ENCODE assay signal across 4 worm cellular contexts in the genomic region with DNA sequence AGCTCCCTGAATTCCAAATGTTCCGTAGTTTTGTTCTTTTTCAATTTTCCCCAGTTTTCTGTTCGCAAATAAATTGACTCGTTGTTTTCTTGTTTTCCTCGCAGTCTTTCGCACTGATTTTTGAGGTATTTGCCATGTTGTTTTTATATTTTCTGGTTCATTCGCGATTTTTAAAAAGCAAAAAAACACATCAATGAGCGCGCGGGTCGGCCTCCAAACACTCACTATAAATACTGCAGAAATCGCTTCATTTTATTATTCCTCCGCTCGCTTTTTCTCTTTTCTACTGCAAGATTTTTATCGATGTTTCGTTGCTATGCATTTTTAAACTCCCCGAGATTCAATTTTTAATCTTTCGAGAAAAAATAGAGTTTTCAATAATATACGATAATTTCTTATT.
TF ChIP-seq lines count a peak whose summit lies in the region.

No protein-coding gene starts in this region.

TF ChIP-seq in whole organism, L1 larva, 84 proteins besides CTCF, POLR2A, EP300 and RAD21:
- peak; percentile 4 for TF ChIP-seq ama-1 (optimal IDR thresholded peaks at IDR 0.05; lab: Kevin White, UChicago)
- TF ChIP-seq unc-86 (tag; optimal IDR thresholded peaks at IDR 0.05; lab: Kevin White, UChicago) = no peak
- TF ChIP-seq efl-1 (optimal IDR thresholded peaks at IDR 0.05; lab: Kevin White, UChicago) = no peak
- peak in 1 of 2 experiments; percentile 62 for TF ChIP-seq efl-1 (GFP tag; optimal IDR thresholded peaks at IDR 0.05 in 1 of 2; lab: Kevin White, UChicago)

TF ChIP-seq in whole organism, L3 larva, 47 proteins besides CTCF, POLR2A, EP300 and RAD21:
- peak; percentile 68 for TF ChIP-seq ama-1 (optimal IDR thresholded peaks at IDR 0.05; lab: Kevin White, UChicago)
- no peak for TF ChIP-seq nhr-23 (tag; optimal IDR thresholded peaks at IDR 0.05; lab: Kevin White, UChicago)
- TF ChIP-seq egl-27 (tag; optimal IDR thresholded peaks at IDR 0.05; lab: Kevin White, UChicago) = no peak
- TF ChIP-seq lin-39 (tag; optimal IDR thresholded peaks at IDR 0.05; lab: Kevin White, UChicago) = no peak

TF ChIP-seq in whole organism, L4 larva, 104 proteins besides CTCF, POLR2A, EP300 and RAD21:
- TF ChIP-seq nhr-237 (tag; optimal IDR thresholded peaks at IDR 0.05; lab: Kevin White, UChicago) = no peak
- no peak for TF ChIP-seq lin-1 (GFP tag; IDR thresholded peaks at IDR 0.05; lab: Robert Waterston, UW)
- no peak for TF ChIP-seq madf-9 (GFP tag; conservative IDR thresholded peaks at IDR 0.05; lab: Robert Waterston, UW)
- TF ChIP-seq ama-1 (optimal IDR thresholded peaks at IDR 0.05; lab: Kevin White, UChicago) = peak; percentile 65
- TF ChIP-seq lim-7 (GFP tag; IDR thresholded peaks at IDR 0.05; lab: Robert Waterston, UW) = 0 out of 2 replicates have a peak, but pooled peaks have one; percentile 27
- TF ChIP-seq ctbp-1 (GFP tag; IDR thresholded peaks at IDR 0.05; lab: Robert Waterston, UW) = 0 out of 2 replicates have a peak, but pooled peaks have one; percentile 22
- TF ChIP-seq R02D3.7 (tag; optimal IDR thresholded peaks at IDR 0.05; lab: Kevin White, UChicago) = no peak
- no peak for TF ChIP-seq egl-43 (GFP tag; IDR thresholded peaks at IDR 0.05; lab: Robert Waterston, UW)
- TF ChIP-seq fos-1 (tag; optimal IDR thresholded peaks at IDR 0.05; lab: Kevin White, UChicago) = no peak
- TF ChIP-seq duxl-1 (tag; optimal IDR thresholded peaks at IDR 0.05; lab: Kevin White, UChicago; ENCODE audit: poor library complexity) = peak; percentile 6
- no peak for TF ChIP-seq lir-3 (tag; optimal IDR thresholded peaks at IDR 0.05; lab: Kevin White, UChicago)
- TF ChIP-seq lin-13 (GFP tag; optimal IDR thresholded peaks at IDR 0.05; lab: Kevin White, UChicago) = no peak
- TF ChIP-seq dve-1 (tag; optimal IDR thresholded peaks at IDR 0.05; lab: Kevin White, UChicago; ENCODE audit: insufficient read depth) = no peak
- TF ChIP-seq T20F7.1 (GFP tag; optimal IDR thresholded peaks at IDR 0.05; lab: Kevin White, UChicago) = peak; percentile 49
- TF ChIP-seq lin-38 (GFP tag; IDR thresholded peaks at IDR 0.05; lab: Robert Waterston, UW) = peak; percentile 21; the same call in 1 of the 2 replicates
- TF ChIP-seq nhr-11 (tag; optimal IDR thresholded peaks at IDR 0.05; lab: Kevin White, UChicago) = no peak
- TF ChIP-seq zfp-3 (GFP tag; conservative IDR thresholded peaks at IDR 0.05; lab: Robert Waterston, UW) = 0 out of 2 replicates have a peak, but pooled peaks have one; percentile 16
TF ChIP-seq in whole organism, L4 larva: peak in this region for 7.

TF ChIP-seq in whole organism, young adult, 124 proteins besides CTCF, POLR2A, EP300 and RAD21:
- TF ChIP-seq T26A5.8 (tag; optimal IDR thresholded peaks at IDR 0.05; lab: Kevin White, UChicago) = no peak
- TF ChIP-seq cebp-1 (GFP tag; IDR thresholded peaks at IDR 0.05; lab: Robert Waterston, UW) = no peak
- peak; percentile 20 for TF ChIP-seq cebp-1 (tag; optimal IDR thresholded peaks at IDR 0.05; lab: Kevin White, UChicago)
- peak in 1 of 3 experiments; percentile 41 for TF ChIP-seq lin-35 (GFP tag; optimal IDR thresholded peaks at IDR 0.05; lab: Kevin White, UChicago)
- TF ChIP-seq madf-3 (GFP tag; IDR thresholded peaks at IDR 0.05; lab: Robert Waterston, UW) = 0 out of 2 replicates have a peak, but pooled peaks have one; percentile 33
- no peak for TF ChIP-seq ztf-18 (tag; optimal IDR thresholded peaks at IDR 0.05; lab: Kevin White, UChicago)
- no peak for TF ChIP-seq snpc-4 (GFP tag; optimal IDR thresholded peaks at IDR 0.05; lab: Kevin White, UChicago)
- TF ChIP-seq snpc-4 (tag; optimal IDR thresholded peaks at IDR 0.05; lab: Kevin White, UChicago) = no peak
- no peak for TF ChIP-seq mcd-1 (GFP tag; IDR thresholded peaks at IDR 0.05; lab: Robert Waterston, UW)
- no peak for TF ChIP-seq ztf-28 (GFP tag; IDR thresholded peaks at IDR 0.05; lab: Robert Waterston, UW)
- TF ChIP-seq let-607 (tag; optimal IDR thresholded peaks at IDR 0.05; lab: Kevin White, UChicago) = no peak
- TF ChIP-seq C06A6.2 (GFP tag; conservative IDR thresholded peaks at IDR 0.05; lab: Robert Waterston, UW) = no peak
- no peak for TF ChIP-seq madf-10 (tag; optimal IDR thresholded peaks at IDR 0.05; lab: Kevin White, UChicago)
- no peak for TF ChIP-seq ztf-6 (GFP tag; IDR thresholded peaks at IDR 0.05; lab: Robert Waterston, UW)
- TF ChIP-seq ztf-3 (GFP tag; optimal IDR thresholded peaks at IDR 0.05; lab: Kevin White, UChicago) = no peak
- TF ChIP-seq mel-28 (tag; optimal IDR thresholded peaks at IDR 0.05; lab: Kevin White, UChicago; ENCODE audit: borderline replicate concordance) = no peak
- TF ChIP-seq bed-2 (GFP tag; IDR thresholded peaks at IDR 0.05; lab: Robert Waterston, UW) = no peak
- TF ChIP-seq aptf-3 (GFP tag; IDR thresholded peaks at IDR 0.05; lab: Robert Waterston, UW) = no peak
- no peak for TF ChIP-seq nfyb-1 (GFP tag; IDR thresholded peaks at IDR 0.05; lab: Robert Waterston, UW)
- TF ChIP-seq somi-1 (GFP tag; optimal IDR thresholded peaks at IDR 0.05; lab: Kevin White, UChicago) = no peak
- no peak for TF ChIP-seq ccch-3 (GFP tag; optimal IDR thresholded peaks at IDR 0.05; lab: Kevin White, UChicago)
- TF ChIP-seq Y95B8A.8 (GFP tag; IDR thresholded peaks at IDR 0.05; lab: Robert Waterston, UW) = 0 out of 2 replicates have a peak, but pooled peaks have one; percentile 18
- no peak for TF ChIP-seq hmg-20 (GFP tag; IDR thresholded peaks at IDR 0.05; lab: Robert Waterston, UW)
- no peak for TF ChIP-seq F49E8.2 (tag; optimal IDR thresholded peaks at IDR 0.05; lab: Kevin White, UChicago; ENCODE audit: insufficient read depth)
- TF ChIP-seq F23B12.7 (tag; optimal IDR thresholded peaks at IDR 0.05; lab: Kevin White, UChicago; ENCODE audit: insufficient read depth) = no peak
- no peak for TF ChIP-seq ceh-27 (GFP tag; optimal IDR thresholded peaks at IDR 0.05; lab: Kevin White, UChicago)
TF ChIP-seq in whole organism, young adult: peak in this region for 4.
